Worm (Caenorhabditis elegans): Measurements from ENCODE around the gene F32D8.5.

DNA sequence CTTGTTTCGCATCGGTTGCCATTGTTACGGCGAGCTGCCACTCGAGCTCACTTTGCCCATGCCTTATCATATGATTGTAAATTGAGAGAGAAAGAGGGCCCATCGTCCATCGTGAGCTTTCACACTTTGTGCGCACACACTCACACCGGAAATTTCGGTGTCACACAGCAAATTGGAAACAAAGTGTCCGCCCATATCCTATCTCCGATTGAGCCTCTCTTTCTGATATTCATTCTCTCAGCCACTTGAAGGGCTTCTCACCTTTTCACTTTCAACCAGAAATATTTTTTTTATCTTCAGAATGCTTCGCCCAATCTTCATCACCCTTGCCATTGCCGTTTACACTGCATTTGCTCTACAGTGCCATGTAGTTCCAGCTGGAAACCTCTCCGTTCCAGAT lies 34.9 kb downstream of the F32D8.5 start, which contains the start of gene F58B4.3:
- TF ChIP-seq tbx-37 (GFP tag; conservative IDR thresholded peaks at IDR 0.05) (no peak), ama-1 (optimal IDR thresholded peaks at IDR 0.05) (no peak), hnd-1 (tag; optimal IDR thresholded peaks at IDR 0.05) (no peak), hmg-4 (GFP tag; optimal IDR thresholded peaks at IDR 0.05) (no peak), ets-7 (tag; optimal IDR thresholded peaks at IDR 0.05) (no peak), ceh-13 (GFP tag; optimal IDR thresholded peaks at IDR 0.05) (no peak), tbx-11 (GFP tag; IDR thresholded peaks at IDR 0.05) (no peak), B0310.2 (tag; optimal IDR thresholded peaks at IDR 0.05) (no peak), sea-1 (GFP tag; conservative IDR thresholded peaks at IDR 0.05) (no peak), F13C5.2 (tag; optimal IDR thresholded peaks at IDR 0.05) (no peak), scrt-1 (GFP tag; IDR thresholded peaks at IDR 0.05) (no peak), tra-4 (tag; optimal IDR thresholded peaks at IDR 0.05) (no peak), ceh-36 (tag; optimal IDR thresholded peaks at IDR 0.05) (no peak)
